Worm (Caenorhabditis elegans) whole organism, young adult: ENCODE data around the gene Y48C3A.5.

ENCODE experiments used
- dpl-1 ChIP-seq: fragments of 150-350 bp; optimal IDR thresholded peaks from 2 replicates; lab custom pipeline; 2014; ENCODE audit warnings: missing biosample characterization, missing genetic modification reagents, missing genetic modification characterization
- nfyb-1 ChIP-seq: fragments of 200-800 bp; sonication (Bioruptor generic); IDR thresholded peaks from 2 replicates; pipeline ENCODE4 v1.3.6; 2022; ENCODE audit warnings: missing genetic modification reagents, missing genetic modification characterization, missing compliant biosample characterization

ce11 chrII:13235289-13235688 is 35.6 kb upstream of the Y48C3A.5 start, which contains the start of gene flp-16:
- TF ChIP-seq nfyb-1 (GFP tag; lab: Robert Waterston, UW) (no peak), dpl-1 (no peak)
